Worm (Caenorhabditis elegans) whole organism, L2 larva: Measurements from ENCODE around the gene Y116F11A.6.

Source experiments
- skn-1 ChIP-seq: sonication (generic microtip); optimal IDR thresholded peaks from 2 replicates; lab custom pipeline; 2017; ENCODE audit warnings: missing biosample characterization, missing genetic modification characterization
- ztf-11 ChIP-seq: sonication (generic microtip); optimal IDR thresholded peaks from 2 replicates; lab custom pipeline; 2017; ENCODE audit warnings: missing biosample characterization, missing genetic modification characterization

ce11 chrV:19741034-19741433 lies 21.7 kb downstream of the Y116F11A.6 start, which contains the start of gene W04E12.2:
- no peak for TF ChIP-seq skn-1 (tag; lab: Kevin White, UChicago)
- no peak for TF ChIP-seq ztf-11 (tag; lab: Kevin White, UChicago)
